Fruit fly (Drosophila melanogaster) whole organism, wandering third instar larva: ENCODE data around the gene Art9.

Source experiments
- CG32264 ChIP-seq: fragments of 200-800 bp; sonication (Bioruptor generic); optimal IDR thresholded peaks from 2 replicates; lab custom pipeline; 2016; ENCODE audit warnings: missing biosample characterization, missing genetic modification characterization
- jim ChIP-seq: fragments of 175-275, 200-325 bp; sonication (Bioruptor generic); optimal IDR thresholded peaks from 2 replicates; lab custom pipeline; 2016; ENCODE audit warnings: missing biosample characterization, mild to moderate bottlenecking, missing genetic modification characterization

dm6 chr3R:13990109-13990508 is 46.8 kb upstream of the Art9 start:
- TF ChIP-seq CG32264 (GFP tag; lab: Kevin White, UChicago) (no peak), jim (GFP tag; lab: Kevin White, UChicago) (no peak)
